Fruit fly (Drosophila melanogaster): ENCODE measurements around the gene Epg5.

The Epg5 gene

DNA sequence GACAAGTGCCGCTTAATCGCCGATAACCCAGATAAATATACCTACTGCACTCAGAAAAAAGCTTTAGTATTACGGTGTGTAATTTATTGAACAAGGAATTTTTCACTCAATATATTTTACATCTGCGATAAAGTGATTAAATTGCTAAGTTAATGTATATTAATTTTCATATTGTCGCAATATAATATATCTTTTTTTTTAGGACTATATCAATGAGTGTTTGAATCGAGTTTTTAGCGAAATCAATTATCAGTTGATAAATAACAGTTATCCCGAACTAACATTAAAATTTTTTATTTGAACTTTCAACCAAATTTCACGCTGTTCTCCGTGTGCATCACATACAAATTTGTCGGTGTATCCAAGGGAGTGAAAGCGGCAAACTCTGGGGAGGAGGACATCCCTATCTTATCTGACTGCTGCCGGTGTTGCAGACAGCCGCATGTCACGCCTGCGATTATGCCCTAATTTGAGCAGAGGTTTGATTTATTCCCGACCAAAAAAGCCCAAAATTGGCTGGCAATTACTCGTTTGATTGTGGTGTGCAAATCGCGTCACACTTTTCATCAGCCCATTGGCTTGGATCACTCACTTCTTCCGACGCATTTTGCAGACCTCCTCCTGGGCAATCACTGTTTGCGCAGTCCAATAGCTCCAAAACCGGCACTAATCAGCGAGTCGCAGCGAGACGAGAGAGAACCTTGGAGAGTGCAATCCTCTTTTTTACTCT lies 19.8 kb downstream of the Epg5 start (continued):
- TF ChIP-seq danr (GFP tag; IDR thresholded peaks at IDR 0.05), result no peak
- no peak for TF ChIP-seq unpg (GFP tag; optimal IDR thresholded peaks at IDR 0.05)
- TF ChIP-seq dati (GFP tag; IDR thresholded peaks at IDR 0.05), result no peak
- no peak for TF ChIP-seq emc (GFP tag; optimal IDR thresholded peaks at IDR 0.05)
- TF ChIP-seq CG17359 (tag; optimal IDR thresholded peaks at IDR 0.05), result no peak
- no peak for TF ChIP-seq mld (GFP tag; IDR thresholded peaks at IDR 0.05; ENCODE audit: partially characterized antibody)
- TF ChIP-seq CG10979 (tag; optimal IDR thresholded peaks at IDR 0.05), result peak; percentile 1
- no peak for TF ChIP-seq Jarid2 (GFP tag; optimal IDR thresholded peaks at IDR 0.05)
- TF ChIP-seq CG11504 (tag; optimal IDR thresholded peaks at IDR 0.05), result peak; percentile 29
- TF ChIP-seq CG33557 (GFP tag; optimal IDR thresholded peaks at IDR 0.05), result no peak
- TF ChIP-seq repo (GFP tag; optimal IDR thresholded peaks at IDR 0.05), result no peak
- TF ChIP-seq bsh (GFP tag; optimal IDR thresholded peaks at IDR 0.05), result no peak
- TF ChIP-seq Trl (optimal IDR thresholded peaks at IDR 0.05), result peak in 1 of 2 experiments; percentile 36
- TF ChIP-seq Trl (GFP tag; optimal IDR thresholded peaks at IDR 0.05), result no peak
- peak; percentile 36 for TF ChIP-seq CG3995 (GFP tag; optimal IDR thresholded peaks at IDR 0.05)
- no peak for TF ChIP-seq CG1832 (GFP tag; optimal IDR thresholded peaks at IDR 0.05)
- TF ChIP-seq D19A (tag; optimal IDR thresholded peaks at IDR 0.05), result no peak
- TF ChIP-seq phol (tag; optimal IDR thresholded peaks at IDR 0.05), result peak; percentile 20
- TF ChIP-seq HmgZ (tag; optimal IDR thresholded peaks at IDR 0.05), result no peak
- peak; percentile 85 for TF ChIP-seq CG6654 (GFP tag; optimal IDR thresholded peaks at IDR 0.05)
- no peak for TF ChIP-seq H2.0 (GFP tag; IDR thresholded peaks at IDR 0.05)
- TF ChIP-seq gt (GFP tag; IDR thresholded peaks at IDR 0.05), result no peak
- no peak for TF ChIP-seq CG2875 (GFP tag; optimal IDR thresholded peaks at IDR 0.05)
- no peak for TF ChIP-seq pho (GFP tag; optimal IDR thresholded peaks at IDR 0.05)
- no peak for TF ChIP-seq D (optimal IDR thresholded peaks at IDR 0.05)
- no peak for TF ChIP-seq D (GFP tag; optimal IDR thresholded peaks at IDR 0.05)
- TF ChIP-seq hb (GFP tag; IDR thresholded peaks at IDR 0.05; ENCODE audit: partially characterized antibody), result 0 out of 3 replicates have a peak, but pooled peaks have one; percentile 52
- no peak for TF ChIP-seq CG15601 (tag; optimal IDR thresholded peaks at IDR 0.05)
- no peak for TF ChIP-seq CG1603 (tag; optimal IDR thresholded peaks at IDR 0.05)

DNA sequence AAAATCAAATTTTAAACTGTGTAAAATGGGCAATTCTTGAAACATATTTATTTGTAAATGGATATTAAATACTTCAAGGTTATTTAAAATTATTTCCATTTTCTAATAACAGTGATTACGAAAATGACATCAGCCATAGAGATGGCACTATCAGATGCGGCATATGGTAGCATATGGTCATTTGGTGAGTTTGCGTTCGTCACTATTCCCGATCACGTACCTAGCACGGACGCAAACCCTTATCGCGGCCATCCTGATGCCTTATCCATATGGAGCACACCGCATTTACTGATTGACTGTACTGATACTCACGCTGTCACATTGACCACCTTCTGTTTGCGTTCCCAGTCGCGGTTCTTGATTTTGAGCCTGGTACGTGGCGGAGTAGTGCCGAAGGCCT lies 20.6 kb downstream of the Epg5 start:
- TF ChIP-seq prd (optimal IDR thresholded peaks at IDR 0.05) (no peak), prd (GFP tag; IDR thresholded peaks at IDR 0.05) (peak; percentile 51; the same call in 2 of the 3 replicates), B-H2 (GFP tag; optimal IDR thresholded peaks at IDR 0.05) (no peak), crol (GFP tag; IDR thresholded peaks at IDR 0.05) (no peak), Bgb (GFP tag; IDR thresholded peaks at IDR 0.05; ENCODE audit: partially characterized antibody) (peak; percentile 37; the same call in 1 of the 2 replicates), CG11456 (GFP tag; IDR thresholded peaks at IDR 0.05) (peak; percentile 53; the same call in 1 of the 3 replicates), Drgx (GFP tag; IDR thresholded peaks at IDR 0.05) (no peak), CG10267 (tag; optimal IDR thresholded peaks at IDR 0.05) (no peak), trem (tag; optimal IDR thresholded peaks at IDR 0.05) (peak; percentile 39), Hr39 (optimal IDR thresholded peaks at IDR 0.05) (no peak), CG9932 (GFP tag; IDR thresholded peaks at IDR 0.05) (peak; percentile 34; the same call in 1 of the 2 replicates), bcd (GFP tag; optimal IDR thresholded peaks at IDR 0.05) (no peak), bsh (GFP tag; optimal IDR thresholded peaks at IDR 0.05) (no peak), Atf3 (GFP tag; optimal IDR thresholded peaks at IDR 0.05) (peak; percentile 24), CG17568 (GFP tag; optimal IDR thresholded peaks at IDR 0.05) (no peak), fru (optimal IDR thresholded peaks at IDR 0.05) (no peak), nmo (GFP tag; optimal IDR thresholded peaks at IDR 0.05) (peak; percentile 7), Atf6 (GFP tag; IDR thresholded peaks at IDR 0.05) (0 out of 2 replicates have a peak, but pooled peaks have one; percentile 15), gem (tag; optimal IDR thresholded peaks at IDR 0.05) (no peak), lov (optimal IDR thresholded peaks at IDR 0.05) (no peak), lov (GFP tag; IDR thresholded peaks at IDR 0.05) (no peak), zen (tag; optimal IDR thresholded peaks at IDR 0.05) (peak; percentile 45), Dp (GFP tag; optimal IDR thresholded peaks at IDR 0.05) (no peak), YL-1 (GFP tag; optimal IDR thresholded peaks at IDR 0.05) (no peak)

Data from whole organism, embryonic.